Worm (Caenorhabditis elegans) whole organism, young adult: ENCODE data around the gene srx-85.

ENCODE experiments used
- B0019.2 ChIP-seq: fragments of 200-800 bp; sonication (Bioruptor generic); conservative IDR thresholded peaks from 2 replicates; pipeline ENCODE4 v1.3.6; 2022; ENCODE audit warnings: missing genetic modification reagents, missing genetic modification characterization, missing compliant biosample characterization
- B0035.1 ChIP-seq: sonication (generic microtip); optimal IDR thresholded peaks from 2 replicates; lab custom pipeline; 2016; ENCODE audit warnings: missing genetic modification characterization, mild to moderate bottlenecking, missing compliant biosample characterization, missing genotype, missing genetic modification reagents
- F22D6.2 ChIP-seq: sonication (generic microtip); optimal IDR thresholded peaks from 2 replicates; lab custom pipeline; 2016; ENCODE audit warnings: mild to moderate bottlenecking, missing genetic modification characterization, missing compliant biosample characterization
- F33H1.4 ChIP-seq: fragments of 200-800 bp; sonication (Bioruptor generic); IDR thresholded peaks from 2 replicates; pipeline ENCODE4 v1.3.6; 2022; ENCODE audit warnings: missing genetic modification reagents, missing genetic modification characterization, missing compliant biosample characterization
- F49E8.2 ChIP-seq: sonication (generic microtip); optimal IDR thresholded peaks from 3 replicates; lab custom pipeline; 2017; ENCODE audit warnings: missing genetic modification characterization, mild to moderate bottlenecking, missing compliant biosample characterization, antibody characterized with exemption, moderate library complexity; ENCODE audit not compliant: insufficient read depth
- Y53F4B.3 ChIP-seq: fragments of 200-800 bp; sonication (Bioruptor generic); IDR thresholded peaks from 2 replicates; pipeline ENCODE4 v1.3.6; 2022; ENCODE audit warnings: missing genetic modification reagents, missing genetic modification characterization, missing compliant biosample characterization
- Y53G8AR.9 ChIP-seq: fragments of 200-800 bp; sonication (Bioruptor generic); conservative IDR thresholded peaks from 2 replicates; pipeline ENCODE4 v1.3.6; 2022; ENCODE audit warnings: missing genetic modification reagents, missing genetic modification characterization, missing compliant biosample characterization
- Y56A3A.18 ChIP-seq: fragments of 200-800 bp; sonication (Bioruptor generic); IDR thresholded peaks from 2 replicates; pipeline ENCODE4 v1.3.6; 2022; ENCODE audit warnings: missing genetic modification reagents, missing genetic modification characterization, missing compliant biosample characterization
- ZK185.1 ChIP-seq: sonication (generic microtip); optimal IDR thresholded peaks from 2 replicates; lab custom pipeline; 2016; ENCODE audit warnings: mild to moderate bottlenecking, missing genetic modification characterization, missing compliant biosample characterization; ENCODE audit not compliant: poor library complexity, severe bottlenecking
- aptf-3 ChIP-seq: fragments of 200-800 bp; sonication (Bioruptor generic); IDR thresholded peaks from 2 replicates; pipeline ENCODE4 v1.3.6; 2022; ENCODE audit warnings: missing genetic modification characterization, missing compliant biosample characterization
- athp-1 ChIP-seq: sonication (generic microtip); optimal IDR thresholded peaks from 2 replicates; lab custom pipeline; 2017; ENCODE audit warnings: mild to moderate bottlenecking, missing genetic modification characterization, missing compliant biosample characterization
- bed-2 ChIP-seq: fragments of 200-800 bp; sonication (Bioruptor generic); IDR thresholded peaks from 2 replicates; pipeline ENCODE4 v1.3.6; 2022; ENCODE audit warnings: missing genetic modification reagents, missing genetic modification characterization, missing compliant biosample characterization
- ccch-3 ChIP-seq: fragments of 200-800 bp; sonication (Bioruptor generic); optimal IDR thresholded peaks from 2 replicates; lab custom pipeline; 2018; ENCODE audit warnings: mild to moderate bottlenecking, missing genetic modification characterization, missing compliant biosample characterization
- ceh-100 ChIP-seq: fragments of 200-800 bp; sonication (Bioruptor generic); IDR thresholded peaks from 2 replicates; pipeline ENCODE4 v1.3.6; 2022; ENCODE audit warnings: missing genetic modification reagents, missing genetic modification characterization, missing compliant biosample characterization
- ceh-27 ChIP-seq: fragments of 200-800 bp; sonication (Bioruptor generic); optimal IDR thresholded peaks from 2 replicates; lab custom pipeline; 2018; ENCODE audit warnings: mild to moderate bottlenecking, missing genetic modification characterization, moderate library complexity, missing compliant biosample characterization
- ceh-58 ChIP-seq: fragments of 200-800 bp; sonication (Bioruptor generic); IDR thresholded peaks from 2 replicates; pipeline ENCODE4 v1.3.6; 2022; ENCODE audit warnings: missing genetic modification characterization, missing compliant biosample characterization
- ceh-91 ChIP-seq: fragments of 200-800 bp; sonication (Bioruptor generic); IDR thresholded peaks from 2 replicates; pipeline ENCODE4 v1.3.6; 2022; ENCODE audit warnings: missing genetic modification reagents, missing genetic modification characterization, missing compliant biosample characterization
- die-1 ChIP-seq: sonication (generic microtip); optimal IDR thresholded peaks from 2 replicates; lab custom pipeline; 2016; ENCODE audit warnings: missing genotype, mild to moderate bottlenecking, missing genetic modification characterization, missing compliant biosample characterization
- egl-44 ChIP-seq: fragments of 200-800 bp; sonication (Bioruptor generic); IDR thresholded peaks from 2 replicates; pipeline ENCODE4 v1.3.6; 2022; ENCODE audit warnings: missing genetic modification reagents, missing genetic modification characterization, missing compliant biosample characterization
- hlh-12 ChIP-seq: sonication (generic microtip); optimal IDR thresholded peaks from 2 replicates; lab custom pipeline; 2016; ENCODE audit warnings: missing genetic modification characterization, missing compliant biosample characterization
- lag-1 ChIP-seq: fragments of 200-800 bp; sonication (Bioruptor generic); IDR thresholded peaks from 2 replicates; pipeline ENCODE4 v1.3.6; 2022; ENCODE audit warnings: missing genetic modification reagents, missing genetic modification characterization, missing compliant biosample characterization
- let-526 ChIP-seq: fragments of 200-800 bp; sonication (Bioruptor generic); IDR thresholded peaks from 2 replicates; pipeline ENCODE4 v1.3.6; 2022; ENCODE audit warnings: missing genetic modification reagents, missing genetic modification characterization, missing compliant biosample characterization
- lin-26 ChIP-seq: fragments of 200-800 bp; sonication (Bioruptor generic); IDR thresholded peaks from 2 replicates; pipeline ENCODE4 v1.3.6; 2022; ENCODE audit warnings: missing genetic modification reagents, missing genetic modification characterization, missing compliant biosample characterization
- madf-10 ChIP-seq: sonication (generic microtip); optimal IDR thresholded peaks from 2 replicates; lab custom pipeline; 2016; ENCODE audit warnings: mild to moderate bottlenecking, missing genetic modification characterization, missing compliant biosample characterization
- mxl-1 ChIP-seq: sonication (generic microtip); optimal IDR thresholded peaks from 2 replicates; lab custom pipeline; 2016; ENCODE audit warnings: missing genetic modification characterization, missing compliant biosample characterization
- nfya-1 ChIP-seq: sonication (generic microtip); optimal IDR thresholded peaks from 2 replicates; lab custom pipeline; 2017; ENCODE audit warnings: antibody characterized with exemption, missing compliant biosample characterization, missing genetic modification characterization, borderline replicate concordance; ENCODE audit not compliant: insufficient read depth
- nhr-179 ChIP-seq: sonication (generic microtip); optimal IDR thresholded peaks from 2 replicates; lab custom pipeline; 2016; ENCODE audit warnings: mild to moderate bottlenecking, missing genetic modification characterization, missing compliant biosample characterization
- nhr-27 ChIP-seq: fragments of 200-800 bp; sonication (Bioruptor generic); optimal IDR thresholded peaks from 2 replicates; lab custom pipeline; 2018; ENCODE audit warnings: mild to moderate bottlenecking, missing genetic modification characterization, moderate library complexity, missing compliant biosample characterization
- nhr-90 ChIP-seq: sonication (generic microtip); optimal IDR thresholded peaks from 2 replicates; lab custom pipeline; 2016; ENCODE audit warnings: missing genotype, mild to moderate bottlenecking, missing genetic modification characterization, missing compliant biosample characterization
- pha-4 ChIP-seq: fragments of 150-350 bp; sonication (generic microtip); optimal IDR thresholded peaks from 2 replicates; lab custom pipeline; 2014; ENCODE audit warnings: missing biosample characterization, missing genetic modification reagents, missing genetic modification characterization
- rec-8 ChIP-seq, 2 experiments: sonication (generic microtip); optimal IDR thresholded peaks; 2 replicates each; lab custom pipeline; 2016; ENCODE audit warnings: mild to moderate bottlenecking in 2 of 2, missing genetic modification characterization in 2 of 2, missing genetic modification reagents in 2 of 2, missing genotype in 2 of 2, missing biosample characterization in 1 of 2, missing compliant biosample characterization in 1 of 2, moderate library complexity in 1 of 2
- repo-1 ChIP-seq: sonication (generic microtip); optimal IDR thresholded peaks from 2 replicates; lab custom pipeline; 2017; ENCODE audit warnings: mild to moderate bottlenecking, missing genetic modification characterization, missing compliant biosample characterization
- snpc-3.4 ChIP-seq: sonication (generic microtip); optimal IDR thresholded peaks from 2 replicates; lab custom pipeline; 2017; ENCODE audit warnings: missing genetic modification characterization, mild to moderate bottlenecking, missing compliant biosample characterization, antibody characterized with exemption, moderate library complexity, missing genotype, missing genetic modification reagents
- somi-1 ChIP-seq: fragments of 200-800 bp; sonication (Bioruptor generic); optimal IDR thresholded peaks from 2 replicates; lab custom pipeline; 2018; ENCODE audit warnings: mild to moderate bottlenecking, missing genetic modification characterization, missing compliant biosample characterization
- tlf-1 ChIP-seq: fragments of 200-800 bp; sonication (Bioruptor generic); optimal IDR thresholded peaks from 2 replicates; lab custom pipeline; 2018; ENCODE audit warnings: mild to moderate bottlenecking, missing genetic modification characterization, missing compliant biosample characterization
- zim-3 ChIP-seq: sonication (generic microtip); optimal IDR thresholded peaks from 2 replicates; lab custom pipeline; 2017; ENCODE audit warnings: mild to moderate bottlenecking, missing genetic modification characterization, moderate library complexity, missing compliant biosample characterization
- ztf-25 ChIP-seq: fragments of 200-800 bp; sonication (Bioruptor generic); IDR thresholded peaks from 2 replicates; pipeline ENCODE4 v1.3.6; 2022; ENCODE audit warnings: missing genetic modification reagents, missing genetic modification characterization, missing compliant biosample characterization
- ztf-26 ChIP-seq: sonication (generic microtip); optimal IDR thresholded peaks from 2 replicates; lab custom pipeline; 2017; ENCODE audit warnings: missing genetic modification characterization, missing compliant biosample characterization
- ztf-6 ChIP-seq: fragments of 200-800 bp; sonication (Bioruptor generic); IDR thresholded peaks from 2 replicates; pipeline ENCODE4 v1.3.6; 2022; ENCODE audit warnings: missing genetic modification reagents, missing genetic modification characterization, missing compliant biosample characterization

Gene srx-85

ce11 chrV:11585122-11585521 lies 32.6 kb downstream of the srx-85 start (continued):
- no peak for TF ChIP-seq hlh-12 (tag; lab: Kevin White, UChicago)
- no peak for TF ChIP-seq ztf-25 (GFP tag; lab: Robert Waterston, UW)
- TF ChIP-seq athp-1 (tag; lab: Kevin White, UChicago) = no peak
- TF ChIP-seq rec-8 (tag; optimal IDR thresholded peaks at IDR 0.05; lab: Kevin White, UChicago) = peak in 1 of 2 experiments; percentile 22
- no peak for TF ChIP-seq nhr-27 (tag; lab: Kevin White, UChicago)
- no peak for TF ChIP-seq Y53F4B.3 (GFP tag; lab: Robert Waterston, UW)
- TF ChIP-seq ztf-26 (tag; lab: Kevin White, UChicago) = no peak
- no peak for TF ChIP-seq Y53G8AR.9 (GFP tag; lab: Robert Waterston, UW)
- no peak for TF ChIP-seq nfya-1
- TF ChIP-seq F22D6.2 (tag; lab: Kevin White, UChicago) = no peak
- TF ChIP-seq ceh-58 (GFP tag; lab: Robert Waterston, UW) = no peak
- TF ChIP-seq mxl-1 (tag; lab: Kevin White, UChicago) = no peak
- no peak for TF ChIP-seq ccch-3
- TF ChIP-seq bed-2 (GFP tag; lab: Robert Waterston, UW) = no peak
- no peak for TF ChIP-seq pha-4 (tag; lab: Kevin White, UChicago)
- TF ChIP-seq let-526 = no peak
- no peak for TF ChIP-seq nhr-90 (tag; lab: Kevin White, UChicago)
- no peak for TF ChIP-seq ZK185.1
- TF ChIP-seq aptf-3 (GFP tag; lab: Robert Waterston, UW) = no peak
- TF ChIP-seq lag-1 = no peak
- TF ChIP-seq madf-10 (tag; lab: Kevin White, UChicago) = no peak
- no peak for TF ChIP-seq tlf-1
- no peak for TF ChIP-seq B0035.1 (tag; lab: Kevin White, UChicago)
- TF ChIP-seq B0019.2 (GFP tag; lab: Robert Waterston, UW) = no peak
- TF ChIP-seq nhr-179 (tag; lab: Kevin White, UChicago) = no peak
- TF ChIP-seq lin-26 (GFP tag; lab: Robert Waterston, UW) = peak; percentile 99
- TF ChIP-seq F49E8.2 (tag; lab: Kevin White, UChicago) = peak; percentile 56
- TF ChIP-seq zim-3 = no peak
- no peak for TF ChIP-seq egl-44 (GFP tag; lab: Robert Waterston, UW)
- no peak for TF ChIP-seq die-1 (tag; lab: Kevin White, UChicago)
- TF ChIP-seq repo-1 (tag; lab: Kevin White, UChicago) = no peak

- TF ChIP-seq ceh-27 (GFP tag; lab: Kevin White, UChicago) (no peak), ztf-25 (GFP tag; lab: Robert Waterston, UW) (no peak), hlh-12 (tag; lab: Kevin White, UChicago) (no peak), Y56A3A.18 (GFP tag; lab: Robert Waterston, UW) (no peak), die-1 (tag; lab: Kevin White, UChicago) (no peak)
Observed at ce11 chrV:11589433-11589832, 37.0 kb downstream of the srx-85 start, which contains the start of gene srx-82. Gene srx-82, plus strand, starts transcription at chrV:11589733.

ce11 chrV:11593427-11593826 lies 40.9 kb downstream of the srx-85 start, which contains the start of gene srx-80:
Gene srx-80, plus strand, starts transcription at chrV:11593727.
- no peak for TF ChIP-seq snpc-3.4 (tag; lab: Kevin White, UChicago)

- no peak for TF ChIP-seq F33H1.4
- TF ChIP-seq somi-1 = no peak
- no peak for TF ChIP-seq ztf-6 (GFP tag; lab: Robert Waterston, UW)
- TF ChIP-seq ceh-91 (GFP tag; lab: Robert Waterston, UW) = no peak
- no peak for TF ChIP-seq ceh-100 (GFP tag; lab: Robert Waterston, UW)
Observed at ce11 chrV:11593888-11594287, 41.4 kb downstream of the srx-85 start.
